Fruit fly (Drosophila melanogaster): ENCODE results near the gene Gdap1.

Gene Gdap1

dm6 chr3L:5182255-5182993 is 40.7 kb downstream of the Gdap1 start (continued):
- peak; percentile 75 for TF ChIP-seq Hmr (GFP tag; optimal IDR thresholded peaks at IDR 0.05)
- TF ChIP-seq eve (GFP tag; optimal IDR thresholded peaks at IDR 0.05): peak in 1 of 2 experiments; percentile 49
- no peak for TF ChIP-seq MESR4 (GFP tag; optimal IDR thresholded peaks at IDR 0.05)
- no peak for TF ChIP-seq CG43689 (GFP tag; IDR thresholded peaks at IDR 0.05)
- TF ChIP-seq CG4404 (GFP tag; IDR thresholded peaks at IDR 0.05): no peak
- peak; percentile 26; the same call in 1 of the 2 replicates for TF ChIP-seq onecut (GFP tag; IDR thresholded peaks at IDR 0.05)
- no peak for TF ChIP-seq ac (GFP tag; optimal IDR thresholded peaks at IDR 0.05)
- TF ChIP-seq CG10147 (GFP tag; optimal IDR thresholded peaks at IDR 0.05): peak; percentile 57
- TF ChIP-seq CG12236 (GFP tag; optimal IDR thresholded peaks at IDR 0.05): no peak
- TF ChIP-seq tup (GFP tag; optimal IDR thresholded peaks at IDR 0.05): no peak
- 0 out of 2 replicates have a peak, but pooled peaks have one; percentile 31 for TF ChIP-seq Nf-YA (GFP tag; IDR thresholded peaks at IDR 0.05)
- TF ChIP-seq CG14860 (GFP tag; IDR thresholded peaks at IDR 0.05; ENCODE audit: partially characterized antibody): no peak
- TF ChIP-seq CG12744 (GFP tag; optimal IDR thresholded peaks at IDR 0.05): no peak
- TF ChIP-seq en (GFP tag; optimal IDR thresholded peaks at IDR 0.05): no peak
- no peak for TF ChIP-seq aop (GFP tag; IDR thresholded peaks at IDR 0.05)
- TF ChIP-seq E2f2 (GFP tag; IDR thresholded peaks at IDR 0.05): peak; percentile 31; the same call in 1 of the 2 replicates
- TF ChIP-seq CG8089 (GFP tag; optimal IDR thresholded peaks at IDR 0.05): no peak
- peak; percentile 21 for TF ChIP-seq fu2 (GFP tag; optimal IDR thresholded peaks at IDR 0.05)
- TF ChIP-seq CG17359 (tag; optimal IDR thresholded peaks at IDR 0.05): peak; percentile 58
- peak; percentile 19 for TF ChIP-seq fd3F (GFP tag; optimal IDR thresholded peaks at IDR 0.05)
- TF ChIP-seq cas (GFP tag; IDR thresholded peaks at IDR 0.05): no peak
- TF ChIP-seq Med (GFP tag): peak; percentile 86
- no peak for TF ChIP-seq CG6654 (GFP tag; optimal IDR thresholded peaks at IDR 0.05)
- no peak for TF ChIP-seq Doc2 (GFP tag; IDR thresholded peaks at IDR 0.05)
- TF ChIP-seq schlank (tag; optimal IDR thresholded peaks at IDR 0.05): no peak
- 0 out of 3 replicates have a peak, but pooled peaks have one; percentile 12 for TF ChIP-seq CG14050 (GFP tag; IDR thresholded peaks at IDR 0.05)
- peak; percentile 7 for TF ChIP-seq CG15011 (GFP tag; optimal IDR thresholded peaks at IDR 0.05)
- TF ChIP-seq CG13123 (GFP tag; optimal IDR thresholded peaks at IDR 0.05): no peak
- 0 out of 3 replicates have a peak, but pooled peaks have one; percentile 15 for TF ChIP-seq Aef1 (GFP tag; IDR thresholded peaks at IDR 0.05)
- TF ChIP-seq sqz (GFP tag; optimal IDR thresholded peaks at IDR 0.05): peak; percentile 8
- no peak for TF ChIP-seq pan (optimal IDR thresholded peaks at IDR 0.05)
- peak in 1 of 2 experiments; percentile 59 for TF ChIP-seq pan (GFP tag; optimal IDR thresholded peaks at IDR 0.05 in 1 of 2, IDR thresholded peaks at IDR 0.05 in 1 of 2)
- TF ChIP-seq CG15601 (tag; optimal IDR thresholded peaks at IDR 0.05): peak; percentile 0
- no peak for TF ChIP-seq CG4730 (GFP tag; IDR thresholded peaks at IDR 0.05)
- no peak for TF ChIP-seq CG1024 (GFP tag; IDR thresholded peaks at IDR 0.05)
- peak; percentile 26; the same call in 1 of the 2 replicates for TF ChIP-seq CG10366 (GFP tag; IDR thresholded peaks at IDR 0.05)
- peak; percentile 24 for TF ChIP-seq pb (GFP tag; optimal IDR thresholded peaks at IDR 0.05)
- TF ChIP-seq maf-S (GFP tag; optimal IDR thresholded peaks at IDR 0.05): peak; percentile 6
- TF ChIP-seq jumu (GFP tag; optimal IDR thresholded peaks at IDR 0.05): peak; percentile 20
- TF ChIP-seq Ada2b (GFP tag; IDR thresholded peaks at IDR 0.05): peak; percentile 28; the same call in 1 of the 2 replicates
- 0 out of 3 replicates have a peak, but pooled peaks have one; percentile 39 for TF ChIP-seq CG11560 (tag; IDR thresholded peaks at IDR 0.05)
- TF ChIP-seq CG4707 (GFP tag; optimal IDR thresholded peaks at IDR 0.05): no peak
- 0 out of 2 replicates have a peak, but pooled peaks have one; percentile 22 for TF ChIP-seq klu (GFP tag; IDR thresholded peaks at IDR 0.05)
- no peak for TF ChIP-seq shn (GFP tag; optimal IDR thresholded peaks at IDR 0.05)
- TF ChIP-seq CG1602 (GFP tag; optimal IDR thresholded peaks at IDR 0.05): no peak
- no peak for TF ChIP-seq CG11085 (GFP tag; IDR thresholded peaks at IDR 0.05)
- TF ChIP-seq CG10321 (GFP tag; IDR thresholded peaks at IDR 0.05): no peak
- peak; percentile 29 for TF ChIP-seq Xbp1 (GFP tag; optimal IDR thresholded peaks at IDR 0.05)
- peak; percentile 16 for TF ChIP-seq Ssrp (tag; optimal IDR thresholded peaks at IDR 0.05)
- peak; percentile 31; the same call in 1 of the 2 replicates for TF ChIP-seq CG3847 (GFP tag; IDR thresholded peaks at IDR 0.05)

Data from whole organism, embryonic.